Fruit fly (Drosophila melanogaster): Measurements from ENCODE around the gene CG1695.

DNA sequence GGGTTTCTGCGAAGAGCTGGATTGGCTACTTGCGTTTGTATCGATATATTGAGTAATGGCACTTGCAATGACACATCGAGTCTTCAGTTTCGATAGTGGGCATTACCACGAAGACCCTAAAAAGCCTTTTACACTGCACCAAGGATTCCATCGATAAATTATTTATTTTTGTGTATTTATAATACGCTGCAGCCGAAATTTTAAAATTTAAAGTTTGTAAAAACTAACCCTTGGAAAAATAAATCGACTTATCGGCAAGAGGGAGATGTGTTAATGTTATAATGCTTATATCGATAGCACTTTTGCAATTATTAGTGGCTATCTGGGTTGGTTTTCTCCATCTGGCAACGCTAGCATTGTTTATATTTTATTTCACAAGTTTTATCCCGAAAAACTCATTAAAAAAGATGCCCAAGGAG, 10.0 kb upstream of the CG1695 start, which contains the start of the genes Pp4-19C and cactin:
- TF ChIP-seq Gsc (GFP tag; IDR thresholded peaks at IDR 0.05), result no peak
- no peak for TF ChIP-seq CG2889 (GFP tag; IDR thresholded peaks at IDR 0.05)
- TF ChIP-seq CG6175 (GFP tag; IDR thresholded peaks at IDR 0.05), result no peak
- no peak for TF ChIP-seq sr (GFP tag; IDR thresholded peaks at IDR 0.05)
- TF ChIP-seq CG12104 (GFP tag; optimal IDR thresholded peaks at IDR 0.05), result no peak
- TF ChIP-seq Jarid2 (GFP tag; optimal IDR thresholded peaks at IDR 0.05), result no peak
- no peak for TF ChIP-seq crol (GFP tag; IDR thresholded peaks at IDR 0.05)
- no peak for TF ChIP-seq croc (GFP tag; conservative IDR thresholded peaks at IDR 0.05)
- no peak for TF ChIP-seq CG8478 (optimal IDR thresholded peaks at IDR 0.05)
- TF ChIP-seq kah (GFP tag; optimal IDR thresholded peaks at IDR 0.05), result no peak

Data from whole organism, embryonic.